Fruit fly (Drosophila melanogaster): ENCODE results near the gene Dsor1.

DNA sequence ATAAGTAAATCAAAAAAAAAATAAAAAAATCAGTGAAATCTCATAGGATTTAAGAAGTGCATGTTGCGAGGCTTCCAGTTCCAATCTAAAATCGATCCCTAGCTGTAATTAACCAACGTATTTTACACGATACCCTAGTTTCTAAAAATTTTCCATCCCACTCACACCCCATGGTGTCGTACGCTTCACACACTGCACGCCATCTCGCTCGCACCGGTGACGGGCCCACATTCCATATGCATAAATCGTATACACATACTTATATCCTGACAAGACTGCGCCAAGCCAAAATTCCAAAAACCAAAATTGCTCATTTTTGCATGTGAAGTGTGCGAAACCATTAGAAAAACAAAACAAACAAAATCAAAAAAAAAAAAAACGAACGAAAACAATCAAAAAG is 7.9 kb downstream of the Dsor1 start:
- no peak for TF ChIP-seq CG8478 (optimal IDR thresholded peaks at IDR 0.05)
- no peak for TF ChIP-seq CTCF (optimal IDR thresholded peaks at IDR 0.05)

Data from S2 (cell line).